Worm (Caenorhabditis elegans) whole organism, young adult: ENCODE data around the gene C30F2.2.

Experiments used
- T07F8.4 ChIP-seq: sonication (generic microtip); optimal IDR thresholded peaks from 2 replicates; lab custom pipeline; 2016; ENCODE audit warnings: mild to moderate bottlenecking, missing genetic modification characterization, moderate library complexity, missing compliant biosample characterization
- egl-18 ChIP-seq: fragments of 200-800 bp; sonication (Bioruptor generic); IDR thresholded peaks from 2 replicates; pipeline ENCODE4 v1.3.6; 2022; ENCODE audit warnings: missing genetic modification reagents, missing genetic modification characterization, missing compliant biosample characterization
- him-1 ChIP-seq: sonication (generic microtip); optimal IDR thresholded peaks from 2 replicates; lab custom pipeline; 2016; ENCODE audit warnings: missing genotype, missing genetic modification reagents, missing genetic modification characterization, missing compliant biosample characterization
- hsf-1 ChIP-seq: fragments of 200-800 bp; sonication (Bioruptor generic); IDR thresholded peaks from 2 replicates; pipeline ENCODE4 v1.3.6; 2022; ENCODE audit warnings: missing genetic modification reagents, missing genetic modification characterization, missing compliant biosample characterization
- mxl-1 ChIP-seq: sonication (generic microtip); optimal IDR thresholded peaks from 2 replicates; lab custom pipeline; 2016; ENCODE audit warnings: missing genetic modification characterization, missing compliant biosample characterization
- rec-8 ChIP-seq, 2 experiments: sonication (generic microtip); optimal IDR thresholded peaks; 2 replicates each; lab custom pipeline; 2016; ENCODE audit warnings: mild to moderate bottlenecking in 2 of 2, missing genetic modification characterization in 2 of 2, missing genetic modification reagents in 2 of 2, missing genotype in 2 of 2, missing biosample characterization in 1 of 2, missing compliant biosample characterization in 1 of 2, moderate library complexity in 1 of 2
- unc-130 ChIP-seq: sonication (generic microtip); optimal IDR thresholded peaks from 2 replicates; lab custom pipeline; 2016; ENCODE audit warnings: missing genetic modification reagents, missing genetic modification characterization, missing compliant biosample characterization
- xnd-1 ChIP-seq: sonication (generic microtip); optimal IDR thresholded peaks from 2 replicates; lab custom pipeline; 2016; ENCODE audit warnings: missing genotype, missing genetic modification reagents, missing genetic modification characterization, missing compliant biosample characterization

ce11 chrX:16112923-16113322 is 27.9 kb upstream of the C30F2.2 start:
- no peak for TF ChIP-seq hsf-1
- no peak for TF ChIP-seq egl-18 (GFP tag; lab: Robert Waterston, UW)
- TF ChIP-seq unc-130, result no peak
- TF ChIP-seq him-1, result no peak
- TF ChIP-seq xnd-1 (tag; lab: Kevin White, UChicago), result no peak
- TF ChIP-seq mxl-1 (tag; lab: Kevin White, UChicago), result no peak
- TF ChIP-seq rec-8 (tag; optimal IDR thresholded peaks at IDR 0.05; lab: Kevin White, UChicago), result no peak
- no peak for TF ChIP-seq T07F8.4 (tag; lab: Kevin White, UChicago)
